Worm (Caenorhabditis elegans) whole organism, L2 larva: Measurements from ENCODE around the gene hst-3.2.

Experiments
- F13H6.1 ChIP-seq: sonication (generic microtip); optimal IDR thresholded peaks from 2 replicates; lab custom pipeline; 2016; ENCODE audit warnings: missing genetic modification characterization, missing compliant biosample characterization
- R02D3.7 ChIP-seq: fragments of 150-350 bp; optimal IDR thresholded peaks from 2 replicates; lab custom pipeline; 2014; ENCODE audit warnings: missing biosample characterization, missing genetic modification characterization
- Y55F3AM.14 ChIP-seq: fragments of 200-800 bp; sonication (Bioruptor generic); optimal IDR thresholded peaks from 2 replicates; lab custom pipeline; 2018; ENCODE audit warnings: mild to moderate bottlenecking, missing genetic modification characterization, missing compliant biosample characterization
- alr-1 ChIP-seq: fragments of 150-350 bp; optimal IDR thresholded peaks from 2 replicates; lab custom pipeline; 2014; ENCODE audit warnings: missing biosample characterization, missing genetic modification characterization
- aly-2 ChIP-seq: fragments of 150-350 bp; optimal IDR thresholded peaks from 2 replicates; lab custom pipeline; 2014; ENCODE audit warnings: missing biosample characterization, missing genetic modification characterization
- ama-1 ChIP-seq: fragments of 150-350 bp; optimal IDR thresholded peaks from 2 replicates; lab custom pipeline; 2018; ENCODE audit warnings: inconsistent platforms
- blmp-1 ChIP-seq: sonication (generic microtip); optimal IDR thresholded peaks from 2 replicates; lab custom pipeline; 2017; ENCODE audit warnings: missing genetic modification characterization, mild to moderate bottlenecking, missing compliant biosample characterization, antibody characterized with exemption, moderate library complexity; ENCODE audit not compliant: insufficient read depth
- ceh-16 ChIP-seq: fragments of 150-350 bp; optimal IDR thresholded peaks from 2 replicates; lab custom pipeline; 2014; ENCODE audit warnings: missing biosample characterization, missing genetic modification characterization
- crh-2 ChIP-seq: sonication (generic microtip); optimal IDR thresholded peaks from 2 replicates; lab custom pipeline; 2017; ENCODE audit warnings: missing biosample characterization, missing genetic modification characterization
- egl-27 ChIP-seq: sonication (generic microtip); optimal IDR thresholded peaks from 3 replicates; lab custom pipeline; 2017; ENCODE audit warnings: missing biosample characterization, missing genetic modification reagents, missing genetic modification characterization
- elt-1 ChIP-seq: fragments of 150-350 bp; optimal IDR thresholded peaks from 2 replicates; lab custom pipeline; 2014; ENCODE audit warnings: missing biosample characterization, missing genetic modification characterization
- elt-3 ChIP-seq: sonication (generic microtip); optimal IDR thresholded peaks from 2 replicates; lab custom pipeline; 2017; ENCODE audit warnings: missing biosample characterization, missing genetic modification characterization
- fos-1 ChIP-seq: fragments of 150-350 bp; optimal IDR thresholded peaks from 2 replicates; lab custom pipeline; 2014; ENCODE audit warnings: missing biosample characterization, missing genetic modification characterization
- gmeb-1 ChIP-seq: fragments of 150-350 bp; optimal IDR thresholded peaks from 2 replicates; lab custom pipeline; 2014; ENCODE audit warnings: missing biosample characterization, missing genetic modification characterization
- lin-11 ChIP-seq: fragments of 150-350 bp; sonication (generic microtip); optimal IDR thresholded peaks from 2 replicates; lab custom pipeline; 2014; ENCODE audit warnings: missing biosample characterization, missing genetic modification characterization, inconsistent platforms, mixed read lengths
- mab-5 ChIP-seq: fragments of 150-350 bp; optimal IDR thresholded peaks from 2 replicates; lab custom pipeline; 2014; ENCODE audit warnings: missing biosample characterization, missing genetic modification characterization
- nhr-11 ChIP-seq: fragments of 150-350 bp; optimal IDR thresholded peaks from 2 replicates; lab custom pipeline; 2014; ENCODE audit warnings: missing biosample characterization, missing genetic modification characterization
- nhr-12 ChIP-seq: fragments of 150-350 bp; optimal IDR thresholded peaks from 2 replicates; lab custom pipeline; 2014; ENCODE audit warnings: missing biosample characterization, missing genetic modification characterization
- nhr-21 ChIP-seq: fragments of 150-350 bp; optimal IDR thresholded peaks from 2 replicates; lab custom pipeline; 2014; ENCODE audit warnings: missing biosample characterization, missing genetic modification characterization
- nhr-23 ChIP-seq: fragments of 150-350 bp; optimal IDR thresholded peaks from 2 replicates; lab custom pipeline; 2014; ENCODE audit warnings: missing biosample characterization, missing genetic modification reagents, missing genetic modification characterization
- nhr-237 ChIP-seq: fragments of 150-350 bp; optimal IDR thresholded peaks from 2 replicates; lab custom pipeline; 2014; ENCODE audit warnings: missing biosample characterization, missing genetic modification characterization
- nhr-25 ChIP-seq: fragments of 150-350 bp; sonication (generic microtip); optimal IDR thresholded peaks from 3 replicates; lab custom pipeline; 2014; ENCODE audit warnings: missing biosample characterization, missing genetic modification characterization
- nhr-6 ChIP-seq: fragments of 150-350 bp; optimal IDR thresholded peaks from 2 replicates; lab custom pipeline; 2014; ENCODE audit warnings: missing biosample characterization, missing genetic modification characterization
- nhr-77 ChIP-seq: fragments of 150-350 bp; optimal IDR thresholded peaks from 2 replicates; lab custom pipeline; 2014; ENCODE audit warnings: missing biosample characterization, missing genetic modification characterization
- sem-4 ChIP-seq: fragments of 150-350 bp; optimal IDR thresholded peaks from 2 replicates; lab custom pipeline; 2014; ENCODE audit warnings: missing biosample characterization, missing genetic modification reagents, missing genetic modification characterization
- skn-1 ChIP-seq: sonication (generic microtip); optimal IDR thresholded peaks from 2 replicates; lab custom pipeline; 2017; ENCODE audit warnings: missing biosample characterization, missing genetic modification characterization
- sma-3 ChIP-seq: sonication (generic microtip); optimal IDR thresholded peaks from 2 replicates; lab custom pipeline; 2016; ENCODE audit warnings: missing genetic modification reagents, missing genetic modification characterization, missing compliant biosample characterization
- sma-9 ChIP-seq, 2 experiments: fragments of 150-350 bp in 1 of 2; sonication (generic microtip) in 1 of 2; optimal IDR thresholded peaks; 2 replicates each; lab custom pipeline; 2014 to 2016; ENCODE audit warnings: missing genetic modification characterization in 2 of 2, mild to moderate bottlenecking in 1 of 2, missing biosample characterization in 1 of 2, missing compliant biosample characterization in 1 of 2, missing genetic modification reagents in 1 of 2, moderate library complexity in 1 of 2
- unc-39 ChIP-seq: fragments of 150-350 bp; optimal IDR thresholded peaks from 2 replicates; lab custom pipeline; 2014; ENCODE audit warnings: missing biosample characterization, missing genetic modification characterization
- unc-55 ChIP-seq: fragments of 150-350 bp; sonication (generic microtip); optimal IDR thresholded peaks from 3 replicates; lab custom pipeline; 2014; ENCODE audit warnings: missing biosample characterization, missing genetic modification reagents, missing genetic modification characterization
- ztf-1 ChIP-seq: fragments of 200-800 bp; sonication (Bioruptor generic); conservative IDR thresholded peaks from 2 replicates; pipeline ENCODE4 v1.3.6; 2022; ENCODE audit warnings: missing genetic modification characterization, missing compliant biosample characterization
- ztf-11 ChIP-seq: sonication (generic microtip); optimal IDR thresholded peaks from 2 replicates; lab custom pipeline; 2017; ENCODE audit warnings: missing biosample characterization, missing genetic modification characterization
- ztf-4 ChIP-seq: fragments of 150-350 bp; optimal IDR thresholded peaks from 2 replicates; lab custom pipeline; 2014; ENCODE audit warnings: missing biosample characterization, missing genetic modification characterization

hst-3.2 gene

ce11 chrX:2970804-2971395, 47.1 kb upstream of the hst-3.2 start:
- TF ChIP-seq ama-1 (lab: Kevin White, UChicago), result peak; percentile 13
- peak; percentile 17 for TF ChIP-seq fos-1 (tag; lab: Kevin White, UChicago)
- TF ChIP-seq crh-2, result peak; percentile 72
- TF ChIP-seq sma-9 (GFP tag; optimal IDR thresholded peaks at IDR 0.05; lab: Kevin White, UChicago), result peak; percentile 10
- TF ChIP-seq sma-9 (tag; optimal IDR thresholded peaks at IDR 0.05; lab: Kevin White, UChicago), result no peak
- TF ChIP-seq elt-3 (tag; lab: Kevin White, UChicago), result no peak
- TF ChIP-seq nhr-25 (tag; lab: Kevin White, UChicago), result no peak
- no peak for TF ChIP-seq blmp-1 (tag; lab: Kevin White, UChicago)
- TF ChIP-seq, all 48 proteins: peak for 4

ce11 chrX:2970212-2970611, 46.4 kb upstream of the hst-3.2 start:
- TF ChIP-seq blmp-1 (tag; lab: Kevin White, UChicago) (no peak), R02D3.7 (tag; lab: Kevin White, UChicago) (no peak), ceh-16 (tag; lab: Kevin White, UChicago) (no peak), alr-1 (tag; lab: Kevin White, UChicago) (no peak), nhr-77 (tag; lab: Kevin White, UChicago) (no peak), gmeb-1 (tag; lab: Kevin White, UChicago) (no peak), sma-3 (GFP tag; lab: Kevin White, UChicago) (no peak), ztf-4 (tag; lab: Kevin White, UChicago) (no peak), egl-27 (no peak)

- TF ChIP-seq unc-55 (GFP tag; lab: Kevin White, UChicago) (no peak), elt-1 (tag; lab: Kevin White, UChicago) (no peak), crh-2 (peak; percentile 34), lin-11 (no peak), ztf-1 (no peak), sma-9 (GFP tag; optimal IDR thresholded peaks at IDR 0.05; lab: Kevin White, UChicago) (no peak), sma-9 (tag; optimal IDR thresholded peaks at IDR 0.05; lab: Kevin White, UChicago) (no peak), nhr-21 (no peak), Y55F3AM.14 (GFP tag; lab: Kevin White, UChicago) (no peak), aly-2 (tag; lab: Kevin White, UChicago) (no peak), ztf-4 (tag; lab: Kevin White, UChicago) (no peak), nhr-6 (tag; lab: Kevin White, UChicago) (no peak), unc-39 (tag; lab: Kevin White, UChicago) (no peak), ztf-11 (tag; lab: Kevin White, UChicago) (no peak), blmp-1 (tag; lab: Kevin White, UChicago) (peak; percentile 21)
Observed at ce11 chrX:2969447-2969989, 45.7 kb upstream of the hst-3.2 start.

ce11 chrX:2966252-2966651, 42.5 kb upstream of the hst-3.2 start:
- TF ChIP-seq ztf-1, result no peak
- no peak for TF ChIP-seq aly-2 (tag; lab: Kevin White, UChicago)
- no peak for TF ChIP-seq crh-2
- no peak for TF ChIP-seq F13H6.1 (tag; lab: Kevin White, UChicago)
- no peak for TF ChIP-seq nhr-12 (tag; lab: Kevin White, UChicago)
- no peak for TF ChIP-seq nhr-23 (tag; lab: Kevin White, UChicago)
- no peak for TF ChIP-seq nhr-6 (tag; lab: Kevin White, UChicago)
- no peak for TF ChIP-seq nhr-11 (tag; lab: Kevin White, UChicago)
- no peak for TF ChIP-seq nhr-237 (tag; lab: Kevin White, UChicago)
- TF ChIP-seq mab-5 (tag; lab: Kevin White, UChicago), result no peak
- TF ChIP-seq nhr-25 (tag; lab: Kevin White, UChicago), result no peak
- no peak for TF ChIP-seq elt-1 (tag; lab: Kevin White, UChicago)
- TF ChIP-seq sem-4, result no peak
- TF ChIP-seq sma-9 (GFP tag; optimal IDR thresholded peaks at IDR 0.05; lab: Kevin White, UChicago), result no peak
- TF ChIP-seq sma-9 (tag; optimal IDR thresholded peaks at IDR 0.05; lab: Kevin White, UChicago), result no peak
- TF ChIP-seq blmp-1 (tag; lab: Kevin White, UChicago), result no peak
- no peak for TF ChIP-seq sma-3 (GFP tag; lab: Kevin White, UChicago)
- TF ChIP-seq skn-1, result no peak
